Worm (Caenorhabditis elegans) whole organism, midembryonic: ENCODE measurements around the gene prx-13.

ENCODE experiments used
- T22C8.4 ChIP-seq: fragments of 200-800 bp; sonication (Bioruptor generic); IDR thresholded peaks from 2 replicates; pipeline ENCODE4 v1.3.6; 2022; ENCODE audit warnings: missing genetic modification characterization, missing compliant biosample characterization
- ztf-29 ChIP-seq: fragments of 200-800 bp; sonication (Bioruptor generic); IDR thresholded peaks from 2 replicates; pipeline ENCODE4 v1.3.6; 2022; ENCODE audit warnings: missing genetic modification reagents, missing genetic modification characterization, missing compliant biosample characterization

ce11 chrII:7225864-7226522, 25.8 kb downstream of the prx-13 start, which contains the start of gene clh-3:
- no peak for TF ChIP-seq ztf-29 (GFP tag; lab: Robert Waterston, UW)
- TF ChIP-seq T22C8.4 (GFP tag; lab: Robert Waterston, UW) = no peak
